Worm (Caenorhabditis elegans) whole organism, L4/young adult: ENCODE measurements around the gene tyr-2.

ENCODE experiments used
- W03F9.2 ChIP-seq: fragments of 150-350 bp; optimal IDR thresholded peaks from 2 replicates; lab custom pipeline; 2014; ENCODE audit warnings: missing biosample characterization, missing genetic modification characterization
- dao-5 ChIP-seq: sonication (generic microtip); optimal IDR thresholded peaks from 2 replicates; lab custom pipeline; 2016; ENCODE audit warnings: missing genotype, missing genetic modification characterization, moderate library complexity, missing compliant biosample characterization
- him-1 ChIP-seq: sonication (generic microtip); optimal IDR thresholded peaks from 2 replicates; lab custom pipeline; 2016; ENCODE audit warnings: missing genotype, missing genetic modification reagents, missing genetic modification characterization, missing compliant biosample characterization

ce11 chrIII:13735008-13735407 is 9.0 kb upstream of the tyr-2 start, which contains the start of gene W06F12.3:
- TF ChIP-seq dao-5 (no peak), W03F9.2 (tag; lab: Kevin White, UChicago) (no peak), him-1 (no peak)
